Fruit fly (Drosophila melanogaster) whole organism, embryonic: ENCODE measurements around the gene CG2540.

Source experiments
- CG10366 ChIP-seq: fragments of 200-800 bp; sonication (Bioruptor generic); IDR thresholded peaks from 2 replicates; pipeline ENCODE4 v1.3.6; 2022; ENCODE audit warnings: missing biosample characterization, missing genetic modification characterization
- CG10654 ChIP-seq: fragments of 200-800 bp; sonication (Bioruptor generic); optimal IDR thresholded peaks from 2 replicates; lab custom pipeline; 2016; ENCODE audit warnings: missing biosample characterization, missing genetic modification characterization
- CG11696 ChIP-seq: fragments of 200-800 bp; sonication (Bioruptor generic); IDR thresholded peaks from 2 replicates; pipeline ENCODE4 v1.3.6; 2022; ENCODE audit warnings: missing biosample characterization, missing genetic modification characterization
- CG1233 ChIP-seq: fragments of 200-800 bp; sonication (Bioruptor generic); optimal IDR thresholded peaks from 4 replicates; lab custom pipeline; 2018; ENCODE audit warnings: missing biosample characterization, mild to moderate bottlenecking, missing genetic modification characterization
- CG12391 ChIP-seq: fragments of 200-800 bp; sonication (Bioruptor generic); optimal IDR thresholded peaks from 3 replicates; lab custom pipeline; 2018; ENCODE audit warnings: missing biosample characterization, mild to moderate bottlenecking, missing genetic modification characterization, moderate library complexity
- CG13775 ChIP-seq: fragments of 200-800 bp; sonication (Bioruptor generic); optimal IDR thresholded peaks from 3 replicates; lab custom pipeline; 2017; ENCODE audit warnings: missing biosample characterization, mild to moderate bottlenecking, missing genetic modification characterization
- CG15073 ChIP-seq: fragments of 200-800 bp; sonication (Bioruptor generic); optimal IDR thresholded peaks from 2 replicates; lab custom pipeline; 2016; ENCODE audit warnings: missing biosample characterization, missing genetic modification characterization
- CG18262 ChIP-seq: fragments of 200-800 bp; optimal IDR thresholded peaks from 3 replicates; lab custom pipeline; 2019; ENCODE audit warnings: missing biosample characterization, mild to moderate bottlenecking, missing genetic modification characterization, moderate library complexity
- CG30431 ChIP-seq: fragments of 200-800 bp; sonication (Bioruptor generic); optimal IDR thresholded peaks from 2 replicates; lab custom pipeline; 2017; ENCODE audit warnings: missing biosample characterization, missing genetic modification characterization
- CG32532 ChIP-seq: fragments of 200-800 bp; sonication (Bioruptor generic); IDR thresholded peaks from 2 replicates; pipeline ENCODE4 v1.3.6; 2022; ENCODE audit warnings: missing biosample characterization, missing genetic modification characterization
- CG33557 ChIP-seq: fragments of 200-800 bp; sonication (Bioruptor generic); optimal IDR thresholded peaks from 2 replicates; lab custom pipeline; 2019; ENCODE audit warnings: missing biosample characterization, mild to moderate bottlenecking, missing genetic modification characterization, moderate library complexity
- CG3407 ChIP-seq: fragments of 200-800 bp; sonication (Bioruptor generic); optimal IDR thresholded peaks from 2 replicates; lab custom pipeline; 2018; ENCODE audit warnings: missing biosample characterization, mild to moderate bottlenecking, missing genetic modification characterization
- CG4707 ChIP-seq: fragments of 200-800 bp; sonication (Bioruptor generic); optimal IDR thresholded peaks from 2 replicates; lab custom pipeline; 2018; ENCODE audit warnings: missing biosample characterization, mild to moderate bottlenecking, missing genetic modification characterization, moderate library complexity
- CG5180 ChIP-seq: fragments of 200-800 bp; sonication (Bioruptor generic); optimal IDR thresholded peaks from 3 replicates; lab custom pipeline; 2017; ENCODE audit warnings: missing biosample characterization, missing genetic modification characterization, mild to moderate bottlenecking, moderate library complexity, missing genetic modification reagents
- CG8089 ChIP-seq: fragments of 200-800 bp; sonication (Bioruptor generic); optimal IDR thresholded peaks from 3 replicates; lab custom pipeline; 2016; ENCODE audit warnings: missing biosample characterization, missing genetic modification characterization
- CG9437 ChIP-seq: fragments of 200-800 bp; sonication (Bioruptor generic); optimal IDR thresholded peaks from 2 replicates; lab custom pipeline; 2018; ENCODE audit warnings: missing biosample characterization, mild to moderate bottlenecking, missing genetic modification characterization
- Ets65A ChIP-seq: fragments of 200-800 bp; sonication (Bioruptor generic); peaks from one replicate; lab custom pipeline; 2016; ENCODE audit warnings: missing biosample characterization, missing genetic modification characterization
- Ets97D ChIP-seq: fragments of 200-800 bp; sonication (Bioruptor generic); optimal IDR thresholded peaks from 3 replicates; lab custom pipeline; 2016; ENCODE audit warnings: missing biosample characterization, missing genetic modification characterization
- Gsc ChIP-seq: fragments of 200-800 bp; sonication (Bioruptor generic); IDR thresholded peaks from 2 replicates; pipeline ENCODE4 v1.3.6; 2022; ENCODE audit warnings: missing biosample characterization, missing genetic modification characterization
- Kr ChIP-seq: fragments of 200-800 bp; sonication (Bioruptor generic); optimal IDR thresholded peaks from 2 replicates; lab custom pipeline; 2017; ENCODE audit warnings: missing biosample characterization, mild to moderate bottlenecking, missing genetic modification characterization
- MBD-R2 ChIP-seq: fragments of 200-800 bp; sonication (Bioruptor generic); IDR thresholded peaks from 2 replicates; pipeline ENCODE4 v1.3.6; 2022; ENCODE audit warnings: missing biosample characterization, missing genetic modification characterization
- NfI ChIP-seq: fragments of 200-800 bp; sonication (Bioruptor generic); optimal IDR thresholded peaks from 3 replicates; lab custom pipeline; 2018; ENCODE audit warnings: missing biosample characterization, mild to moderate bottlenecking, missing genetic modification characterization, moderate library complexity
- Six4 ChIP-seq: fragments of 200-800 bp; sonication (Bioruptor generic); optimal IDR thresholded peaks from 2 replicates; lab custom pipeline; 2016; ENCODE audit warnings: missing biosample characterization, missing genetic modification characterization
- Usf ChIP-seq: fragments of 200-800 bp; sonication (Bioruptor generic); optimal IDR thresholded peaks from 2 replicates; lab custom pipeline; 2017; ENCODE audit warnings: missing genotype, missing biosample characterization, missing genetic modification characterization
- ase ChIP-seq: fragments of 200-800 bp; sonication (Bioruptor generic); IDR thresholded peaks from 3 replicates; pipeline ENCODE4 v1.3.6; 2022; ENCODE audit warnings: missing biosample characterization, missing genetic modification characterization
- ato ChIP-seq: fragments of 200-800 bp; sonication (Bioruptor generic); IDR thresholded peaks from 2 replicates; pipeline ENCODE4 v1.3.6; 2022; ENCODE audit warnings: missing biosample characterization, missing genetic modification characterization; ENCODE audit not compliant: partially characterized antibody
- az2 ChIP-seq: fragments of 200-800 bp; sonication (Bioruptor generic); optimal IDR thresholded peaks from 3 replicates; lab custom pipeline; 2016; ENCODE audit warnings: missing biosample characterization, missing genetic modification characterization
- bsh ChIP-seq, 2 experiments: fragments of 200-800 bp; sonication (Bioruptor generic); optimal IDR thresholded peaks; 2 replicates each; lab custom pipeline; 2017 to 2018; ENCODE audit warnings: mild to moderate bottlenecking in 2 of 2, missing biosample characterization in 2 of 2, missing genetic modification characterization in 2 of 2, moderate library complexity in 1 of 2
- chinmo ChIP-seq: fragments of 200-800 bp; sonication (Bioruptor generic); IDR thresholded peaks from 4 replicates; pipeline ENCODE4 v1.3.6; 2022; ENCODE audit warnings: missing biosample characterization, missing genetic modification characterization; ENCODE audit not compliant: partially characterized antibody
- dan ChIP-seq: fragments of 200-800 bp; sonication (Bioruptor generic); IDR thresholded peaks from 2 replicates; pipeline ENCODE4 v1.3.6; 2022; ENCODE audit warnings: missing biosample characterization, missing genetic modification characterization
- danr ChIP-seq: fragments of 200-800 bp; sonication (Bioruptor generic); IDR thresholded peaks from 2 replicates; pipeline ENCODE4 v1.3.6; 2022; ENCODE audit warnings: missing biosample characterization, missing genetic modification characterization
- dm ChIP-seq: fragments of 200-800 bp; sonication (Bioruptor generic); optimal IDR thresholded peaks from 3 replicates; lab custom pipeline; 2016; ENCODE audit warnings: missing biosample characterization, missing genetic modification characterization
- ems ChIP-seq: fragments of 200-800 bp; sonication (Bioruptor generic); optimal IDR thresholded peaks from 3 replicates; lab custom pipeline; 2016; ENCODE audit warnings: missing biosample characterization, missing genetic modification characterization
- esg ChIP-seq: fragments of 200-800 bp; sonication (Bioruptor generic); conservative IDR thresholded peaks from 2 replicates; pipeline ENCODE4 v1.3.6; 2022; ENCODE audit warnings: missing biosample characterization, missing genetic modification characterization
- fd102C ChIP-seq: fragments of 200-800 bp; sonication (Bioruptor generic); optimal IDR thresholded peaks from 2 replicates; lab custom pipeline; 2018; ENCODE audit warnings: missing biosample characterization, mild to moderate bottlenecking, missing genetic modification characterization, moderate library complexity
- ftz-f1 ChIP-seq: fragments of 200-800 bp; sonication (Bioruptor generic); optimal IDR thresholded peaks from 2 replicates; lab custom pipeline; 2016; ENCODE audit warnings: missing biosample characterization, missing genetic modification characterization
- grau ChIP-seq: fragments of 200-800 bp; optimal IDR thresholded peaks from 3 replicates; lab custom pipeline; 2019; ENCODE audit warnings: missing biosample characterization, mild to moderate bottlenecking, missing genetic modification characterization, moderate library complexity
- her ChIP-seq: fragments of 200-800 bp; sonication (Bioruptor generic); optimal IDR thresholded peaks from 2 replicates; lab custom pipeline; 2016; ENCODE audit warnings: missing biosample characterization, missing genetic modification characterization
- ind ChIP-seq: fragments of 200-800 bp; sonication (Bioruptor generic); optimal IDR thresholded peaks from 3 replicates; lab custom pipeline; 2016; ENCODE audit warnings: missing biosample characterization, missing genetic modification characterization
- insv ChIP-seq, 2 experiments: fragments of 200-800 bp; sonication (Bioruptor generic); optimal IDR thresholded peaks; 3 replicates each; lab custom pipeline; 2016 to 2018; ENCODE audit warnings: missing biosample characterization in 2 of 2, missing genetic modification characterization in 2 of 2
- mld ChIP-seq: fragments of 200-800 bp; sonication (Bioruptor generic); IDR thresholded peaks from 3 replicates; pipeline ENCODE4 v1.3.6; 2022; ENCODE audit warnings: missing biosample characterization, missing genetic modification characterization; ENCODE audit not compliant: partially characterized antibody
- nmo ChIP-seq: fragments of 200-800 bp; sonication (Bioruptor generic); optimal IDR thresholded peaks from 2 replicates; lab custom pipeline; 2018; ENCODE audit warnings: missing biosample characterization, mild to moderate bottlenecking, missing genetic modification characterization, moderate library complexity
- salm ChIP-seq: fragments of 200-800 bp; sonication (Bioruptor generic); optimal IDR thresholded peaks from 2 replicates; lab custom pipeline; 2018; ENCODE audit warnings: missing biosample characterization, mild to moderate bottlenecking, missing genetic modification characterization
- sc ChIP-seq, 3 experiments: fragments of >200 bp in 2 of 3; fragments of 200-800 bp in 1 of 3; sonication (Bioruptor generic) in 1 of 3; optimal IDR thresholded peaks; 2 replicates in 2 of 3; 3 replicates in 1 of 3; lab custom pipeline; 2017; ENCODE audit warnings: mild to moderate bottlenecking in 1 of 3, missing biosample characterization in 1 of 3, missing genetic modification characterization in 1 of 3, missing genetic modification reagents in 1 of 3
- seq ChIP-seq: fragments of 200-800 bp; sonication (Bioruptor generic); IDR thresholded peaks from 2 replicates; pipeline ENCODE4 v1.3.6; 2022; ENCODE audit warnings: missing biosample characterization, missing genetic modification characterization
- stc ChIP-seq: fragments of 200-800 bp; sonication (Bioruptor generic); IDR thresholded peaks from 2 replicates; pipeline ENCODE4 v1.3.6; 2022; ENCODE audit warnings: missing biosample characterization, missing genetic modification characterization
- ttk ChIP-seq: fragments of 200-800 bp; sonication (Bioruptor generic); IDR thresholded peaks from 2 replicates; pipeline ENCODE4 v2.1.2; 2022; ENCODE audit warnings: missing biosample characterization, missing genetic modification characterization
- wor ChIP-seq: fragments of 200-800 bp; sonication (Bioruptor generic); IDR thresholded peaks from 2 replicates; pipeline ENCODE4 v1.3.6; 2022; ENCODE audit warnings: missing biosample characterization, missing genetic modification characterization

Gene CG2540

dm6 chrX:12582984-12583869 lies 46.5 kb upstream of the CG2540 start, which contains the start of gene Pits (continued):
- peak; percentile 3 for TF ChIP-seq Usf
- TF ChIP-seq CG11696 (GFP tag; lab: Robert Waterston, UW): 0 out of 2 replicates have a peak, but pooled peaks have one; percentile 10
- no peak; the same call in 1 of the 2 replicates for TF ChIP-seq stc
- peak; percentile 4 for TF ChIP-seq CG10654 (GFP tag; lab: Kevin White, UChicago)
- TF ChIP-seq Kr (GFP tag; lab: Kevin White, UChicago): no peak
- TF ChIP-seq CG8089 (GFP tag; lab: Kevin White, UChicago): no peak
- TF ChIP-seq CG32532: peak; percentile 45
- no peak for TF ChIP-seq CG3407 (GFP tag; lab: Kevin White, UChicago)
- peak; percentile 42; the same call in 1 of the 2 replicates for TF ChIP-seq ato (GFP tag; lab: Robert Waterston, UW)
- no peak for TF ChIP-seq az2 (GFP tag; lab: Kevin White, UChicago)
- peak; percentile 52; the same call in 1 of the 2 replicates for TF ChIP-seq esg (GFP tag; lab: Robert Waterston, UW)
- TF ChIP-seq danr: no peak
- no peak for TF ChIP-seq dan (GFP tag; lab: Robert Waterston, UW)
- peak in 1 of 2 experiments; percentile 34 for TF ChIP-seq bsh (GFP tag; optimal IDR thresholded peaks at IDR 0.05; lab: Kevin White, UChicago)
- TF ChIP-seq CG30431 (GFP tag; lab: Kevin White, UChicago): no peak
- peak; percentile 54 for TF ChIP-seq nmo (GFP tag; lab: Kevin White, UChicago)
- no peak for TF ChIP-seq ase (GFP tag; lab: Robert Waterston, UW)
- TF ChIP-seq ftz-f1 (GFP tag; lab: Kevin White, UChicago): peak; percentile 91
- no peak; the same call in 1 of the 2 replicates for TF ChIP-seq MBD-R2
- peak; percentile 35 for TF ChIP-seq CG18262 (tag; lab: Kevin White, UChicago)
- peak; percentile 63 for TF ChIP-seq CG4707 (GFP tag; lab: Kevin White, UChicago)
- TF ChIP-seq Ets97D (GFP tag; lab: Kevin White, UChicago): peak; percentile 93
- TF ChIP-seq Ets65A (GFP tag; lab: Kevin White, UChicago): peak; percentile 92
- peak; percentile 1 for TF ChIP-seq fd102C (GFP tag; lab: Kevin White, UChicago)
- peak; percentile 65 for TF ChIP-seq her (GFP tag; lab: Kevin White, UChicago)
- no peak for TF ChIP-seq Six4 (GFP tag; lab: Kevin White, UChicago)
- no peak for TF ChIP-seq wor (GFP tag; lab: Robert Waterston, UW)
- peak; percentile 86 for TF ChIP-seq dm (GFP tag; lab: Kevin White, UChicago)
- no peak for TF ChIP-seq NfI (GFP tag; lab: Kevin White, UChicago)
- no peak for TF ChIP-seq Gsc (GFP tag; lab: Robert Waterston, UW)
- TF ChIP-seq ind (GFP tag; lab: Kevin White, UChicago): no peak
- TF ChIP-seq CG9437 (GFP tag; lab: Kevin White, UChicago): peak; percentile 24
- TF ChIP-seq insv (GFP tag; optimal IDR thresholded peaks at IDR 0.05; lab: Kevin White, UChicago): peak in 1 of 2 experiments; percentile 53
- peak; percentile 26 for TF ChIP-seq CG5180 (GFP tag; lab: Kevin White, UChicago)
- no peak for TF ChIP-seq CG15073
- TF ChIP-seq CG13775: peak; percentile 34
- TF ChIP-seq ttk (GFP tag; lab: Robert Waterston, UW): no peak
- TF ChIP-seq ems (GFP tag; lab: Kevin White, UChicago): peak; percentile 48
- TF ChIP-seq sc (optimal IDR thresholded peaks at IDR 0.05; lab: Kevin White, UChicago): no peak
- TF ChIP-seq sc (GFP tag; optimal IDR thresholded peaks at IDR 0.05; lab: Kevin White, UChicago): no peak
- TF ChIP-seq CG33557 (GFP tag; lab: Kevin White, UChicago): no peak
- TF ChIP-seq chinmo (GFP tag; lab: Robert Waterston, UW): peak; percentile 99
- peak; percentile 24 for TF ChIP-seq CG1233 (GFP tag; lab: Kevin White, UChicago)
- TF ChIP-seq mld: 0 out of 3 replicates have a peak, but pooled peaks have one; percentile 43
- no peak for TF ChIP-seq CG10366 (GFP tag; lab: Robert Waterston, UW)
- peak; percentile 55 for TF ChIP-seq CG12391 (tag; lab: Kevin White, UChicago)
- peak; percentile 56 for TF ChIP-seq grau
- TF ChIP-seq seq (GFP tag; lab: Robert Waterston, UW): no peak
- no peak for TF ChIP-seq salm (tag; lab: Kevin White, UChicago)
